Worm (Caenorhabditis elegans) whole organism, L3 larva: ENCODE measurements around the gene ech-9.

ENCODE experiments used
- R02D3.7 ChIP-seq: fragments of 150-350 bp; optimal IDR thresholded peaks from 2 replicates; lab custom pipeline; 2014; ENCODE audit warnings: missing biosample characterization, missing genetic modification characterization
- ZK546.5 ChIP-seq: sonication (generic microtip); optimal IDR thresholded peaks from 2 replicates; lab custom pipeline; 2017; ENCODE audit warnings: missing biosample characterization, missing genetic modification characterization
- ama-1 ChIP-seq: fragments of 150-350 bp; optimal IDR thresholded peaks from 2 replicates; lab custom pipeline; 2018
- ceh-16 ChIP-seq: sonication (generic microtip); optimal IDR thresholded peaks from 2 replicates; lab custom pipeline; 2017; ENCODE audit warnings: missing biosample characterization, missing genetic modification characterization
- ceh-28 ChIP-seq: fragments of 150-350 bp; optimal IDR thresholded peaks from 2 replicates; lab custom pipeline; 2014; ENCODE audit warnings: missing biosample characterization, missing genetic modification reagents, missing genetic modification characterization
- ceh-9 ChIP-seq: sonication (generic microtip); optimal IDR thresholded peaks from 2 replicates; lab custom pipeline; 2018; ENCODE audit warnings: missing biosample characterization, missing genetic modification characterization
- egl-27 ChIP-seq: sonication (generic microtip); optimal IDR thresholded peaks from 4 replicates; lab custom pipeline; 2017; ENCODE audit warnings: missing biosample characterization, missing genetic modification reagents, missing genetic modification characterization
- egl-5 ChIP-seq: fragments of 150-350 bp; optimal IDR thresholded peaks from 2 replicates; lab custom pipeline; 2017; ENCODE audit warnings: missing biosample characterization, missing genetic modification reagents, missing genetic modification characterization, inconsistent platforms
- elt-1 ChIP-seq: fragments of 150-350 bp; optimal IDR thresholded peaks from 2 replicates; lab custom pipeline; 2014; ENCODE audit warnings: missing biosample characterization, missing genetic modification characterization
- elt-2 ChIP-seq: sonication (generic microtip); optimal IDR thresholded peaks from 2 replicates; lab custom pipeline; 2016; ENCODE audit warnings: missing genetic modification reagents, mild to moderate bottlenecking, missing genetic modification characterization, missing compliant biosample characterization
- elt-3 ChIP-seq, 3 experiments: fragments of 150-350 bp in 1 of 3; sonication (generic microtip) in 2 of 3; optimal IDR thresholded peaks; 2 replicates in 2 of 3; 4 replicates in 1 of 3; lab custom pipeline; 2014 to 2017; ENCODE audit warnings: missing biosample characterization in 3 of 3, missing genetic modification characterization in 3 of 3
- eor-1 ChIP-seq, 2 experiments: fragments of 150-350 bp; optimal IDR thresholded peaks; 2 replicates each; lab custom pipeline; 2014 to 2018; ENCODE audit warnings: missing biosample characterization in 2 of 2, missing genetic modification characterization in 2 of 2
- fkh-10 ChIP-seq: sonication (generic microtip); optimal IDR thresholded peaks from 2 replicates; lab custom pipeline; 2017; ENCODE audit warnings: missing biosample characterization, missing genetic modification reagents, missing genetic modification characterization
- fkh-2 ChIP-seq: fragments of 150-350 bp; optimal IDR thresholded peaks from 2 replicates; lab custom pipeline; 2014; ENCODE audit warnings: missing biosample characterization, missing genetic modification reagents, missing genetic modification characterization
- fos-1 ChIP-seq: fragments of 150-350 bp; optimal IDR thresholded peaks from 2 replicates; lab custom pipeline; 2014; ENCODE audit warnings: missing biosample characterization, missing genetic modification characterization
- hmg-11 ChIP-seq: sonication (generic microtip); optimal IDR thresholded peaks from 2 replicates; lab custom pipeline; 2016; ENCODE audit warnings: missing genetic modification characterization, missing compliant biosample characterization
- jun-1 ChIP-seq: fragments of 150-350 bp; optimal IDR thresholded peaks from 2 replicates; lab custom pipeline; 2014; ENCODE audit warnings: missing biosample characterization, missing genetic modification reagents, missing genetic modification characterization
- lin-15B ChIP-seq: fragments of 150-350 bp; optimal IDR thresholded peaks from 2 replicates; lab custom pipeline; 2014; ENCODE audit warnings: missing biosample characterization, missing genetic modification characterization
- lin-39 ChIP-seq: fragments of 150-350 bp; optimal IDR thresholded peaks from 2 replicates; lab custom pipeline; 2018; ENCODE audit warnings: missing biosample characterization, missing genetic modification reagents, missing genetic modification characterization
- lsy-12 ChIP-seq: sonication (generic microtip); optimal IDR thresholded peaks from 2 replicates; lab custom pipeline; 2016; ENCODE audit warnings: mild to moderate bottlenecking, missing genetic modification characterization, missing compliant biosample characterization
- mdl-1 ChIP-seq: fragments of 150-350 bp; optimal IDR thresholded peaks from 2 replicates; lab custom pipeline; 2014; ENCODE audit warnings: missing biosample characterization, missing genetic modification characterization
- mml-1 ChIP-seq: fragments of 150-350 bp; sonication (generic microtip); optimal IDR thresholded peaks from 3 replicates; lab custom pipeline; 2014; ENCODE audit warnings: missing biosample characterization, missing genetic modification characterization
- nfya-1 ChIP-seq: sonication (generic microtip); optimal IDR thresholded peaks from 2 replicates; lab custom pipeline; 2017; ENCODE audit warnings: missing genetic modification characterization, mild to moderate bottlenecking, missing compliant biosample characterization, antibody characterized with exemption, moderate library complexity; ENCODE audit not compliant: insufficient read depth
- nhr-11 ChIP-seq: fragments of 150-350 bp; optimal IDR thresholded peaks from 2 replicates; lab custom pipeline; 2014; ENCODE audit warnings: missing biosample characterization, missing genetic modification characterization
- nhr-12 ChIP-seq: fragments of 150-350 bp; optimal IDR thresholded peaks from 2 replicates; lab custom pipeline; 2014; ENCODE audit warnings: missing biosample characterization, missing genetic modification characterization
- nhr-23 ChIP-seq: fragments of 150-350 bp; optimal IDR thresholded peaks from 2 replicates; lab custom pipeline; 2014; ENCODE audit warnings: missing biosample characterization, missing genetic modification reagents, missing genetic modification characterization
- nhr-237 ChIP-seq: fragments of 150-350 bp; optimal IDR thresholded peaks from 2 replicates; lab custom pipeline; 2014; ENCODE audit warnings: missing biosample characterization, missing genetic modification characterization
- nhr-25 ChIP-seq: sonication (generic microtip); optimal IDR thresholded peaks from 2 replicates; lab custom pipeline; 2017; ENCODE audit warnings: missing biosample characterization, missing genetic modification characterization
- nhr-28 ChIP-seq: fragments of 150-350 bp; optimal IDR thresholded peaks from 2 replicates; lab custom pipeline; 2014; ENCODE audit warnings: missing biosample characterization, missing genetic modification characterization
- nhr-43 ChIP-seq: sonication (generic microtip); optimal IDR thresholded peaks from 2 replicates; lab custom pipeline; 2016; ENCODE audit warnings: mild to moderate bottlenecking, missing genetic modification characterization, missing compliant biosample characterization; ENCODE audit not compliant: poor library complexity, severe bottlenecking
- nhr-76 ChIP-seq: fragments of 150-350 bp; sonication (generic microtip); optimal IDR thresholded peaks from 5 replicates; lab custom pipeline; 2014; ENCODE audit warnings: missing biosample characterization, missing genetic modification characterization
- pha-4 ChIP-seq: fragments of 150-350 bp; optimal IDR thresholded peaks from 2 replicates; lab custom pipeline; 2014; ENCODE audit warnings: missing biosample characterization, missing genetic modification reagents, missing genetic modification characterization
- pqm-1 ChIP-seq: fragments of 150-350 bp; optimal IDR thresholded peaks from 2 replicates; lab custom pipeline; 2017; ENCODE audit warnings: missing biosample characterization, missing genetic modification characterization, inconsistent platforms
- sea-2 ChIP-seq: fragments of 150-350 bp; sonication (generic microtip); optimal IDR thresholded peaks from 4 replicates; lab custom pipeline; 2014; ENCODE audit warnings: missing biosample characterization, missing genetic modification reagents, missing genetic modification characterization
- skn-1 ChIP-seq: fragments of 150-350 bp; optimal IDR thresholded peaks from 2 replicates; lab custom pipeline; 2014; ENCODE audit warnings: missing biosample characterization, missing genetic modification characterization
- snpc-4 ChIP-seq: fragments of 150-350 bp; optimal IDR thresholded peaks from 2 replicates; lab custom pipeline; 2014; ENCODE audit warnings: missing biosample characterization, missing genetic modification characterization
- tbx-2 ChIP-seq: sonication (generic microtip); optimal IDR thresholded peaks from 2 replicates; lab custom pipeline; 2016; ENCODE audit warnings: mild to moderate bottlenecking, missing genetic modification characterization, missing compliant biosample characterization
- unc-39 ChIP-seq: sonication (generic microtip); optimal IDR thresholded peaks from 4 replicates; lab custom pipeline; 2017; ENCODE audit warnings: missing biosample characterization, missing genetic modification characterization
- unc-62 ChIP-seq: fragments of 150-350 bp; sonication (generic microtip); optimal IDR thresholded peaks from 4 replicates; lab custom pipeline; 2014; ENCODE audit warnings: missing biosample characterization, missing genetic modification reagents, missing genetic modification characterization
- ztf-4 ChIP-seq: fragments of 150-350 bp; optimal IDR thresholded peaks from 2 replicates; lab custom pipeline; 2014; ENCODE audit warnings: missing biosample characterization, missing genetic modification characterization

The ech-9 gene

DNA sequence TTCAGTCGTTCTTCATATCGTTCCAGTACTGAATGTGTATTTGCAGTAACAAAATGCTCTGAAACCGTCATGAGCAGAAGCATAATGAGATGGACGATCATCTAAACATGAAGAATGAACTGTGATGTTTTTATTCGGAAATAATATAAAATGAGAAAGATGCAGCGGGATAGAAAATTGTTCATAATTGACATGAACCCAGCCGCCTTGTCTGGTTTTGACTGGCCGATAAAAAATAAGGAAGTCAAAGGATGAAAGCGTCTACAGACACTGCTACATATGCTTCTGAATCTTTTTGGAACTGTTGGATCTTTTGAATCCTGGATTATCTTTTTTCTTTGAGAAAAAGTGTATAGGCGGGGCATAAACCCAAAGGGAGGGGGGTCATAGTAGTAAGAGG is 24.4 kb upstream of the ech-9 start, which contains the start of gene F01G10.9:
Gene F01G10.9, minus strand, starts transcription at position 101 of the 400 bp plus-strand sequence.
- no peak for TF ChIP-seq ceh-9 (tag; lab: Kevin White, UChicago)
- no peak for TF ChIP-seq elt-1
- no peak for TF ChIP-seq unc-39 (tag; lab: Kevin White, UChicago)
- TF ChIP-seq skn-1 (tag; lab: Kevin White, UChicago): no peak
- no peak for TF ChIP-seq nhr-76 (tag; lab: Kevin White, UChicago)
- no peak for TF ChIP-seq ceh-16 (tag; lab: Kevin White, UChicago)
- TF ChIP-seq nfya-1 (tag; lab: Kevin White, UChicago): no peak
- TF ChIP-seq nhr-43 (tag; lab: Kevin White, UChicago): no peak
- TF ChIP-seq, all 47 proteins: peak for 0

- TF ChIP-seq pqm-1 (tag; lab: Kevin White, UChicago) (peak; percentile 12), nhr-237 (tag; lab: Kevin White, UChicago) (no peak), elt-1 (peak; percentile 68), fkh-2 (no peak), ZK546.5 (no peak), lin-15B (no peak), elt-2 (tag; lab: Kevin White, UChicago) (peak; percentile 59), elt-3 (tag; optimal IDR thresholded peaks at IDR 0.05; lab: Kevin White, UChicago) (no peak), ceh-9 (tag; lab: Kevin White, UChicago) (no peak), jun-1 (tag; lab: Kevin White, UChicago) (peak; percentile 32), eor-1 (tag; optimal IDR thresholded peaks at IDR 0.05; lab: Kevin White, UChicago) (peak in 1 of 2 experiments; percentile 30), fos-1 (no peak), nhr-25 (tag; lab: Kevin White, UChicago) (peak; percentile 36)
These were observed 17.9 kb upstream of the ech-9 start for ce11 chrIV:10252886-10253639.

ce11 chrIV:10252350-10252792 is 17.2 kb upstream of the ech-9 start:
- TF ChIP-seq fkh-2 (peak; percentile 12), lsy-12 (tag; lab: Kevin White, UChicago) (peak; percentile 70), pha-4 (tag; lab: Kevin White, UChicago) (peak; percentile 93), jun-1 (tag; lab: Kevin White, UChicago) (peak; percentile 97), elt-1 (peak; percentile 75), pqm-1 (tag; lab: Kevin White, UChicago) (peak; percentile 92), nhr-23 (peak; percentile 52), skn-1 (tag; lab: Kevin White, UChicago) (peak; percentile 87), unc-62 (GFP tag; lab: Kevin White, UChicago) (peak; percentile 55), ama-1 (lab: Kevin White, UChicago) (no peak), hmg-11 (tag; lab: Kevin White, UChicago) (peak; percentile 81), snpc-4 (tag; lab: Kevin White, UChicago) (peak; percentile 82), R02D3.7 (tag; lab: Kevin White, UChicago) (peak; percentile 39), nfya-1 (tag; lab: Kevin White, UChicago) (peak; percentile 86), nhr-28 (no peak), ZK546.5 (no peak), nhr-25 (tag; lab: Kevin White, UChicago) (peak; percentile 43), sea-2 (no peak), elt-2 (tag; lab: Kevin White, UChicago) (peak; percentile 93), nhr-11 (tag; lab: Kevin White, UChicago) (peak; percentile 75), egl-27 (tag; lab: Kevin White, UChicago) (no peak), mdl-1 (tag; lab: Kevin White, UChicago) (peak; percentile 94), fkh-10 (GFP tag; lab: Kevin White, UChicago) (peak; percentile 93), mml-1 (tag; lab: Kevin White, UChicago) (no peak), lin-15B (peak; percentile 57), egl-5 (tag; lab: Kevin White, UChicago) (peak; percentile 46), nhr-43 (tag; lab: Kevin White, UChicago) (peak; percentile 25), tbx-2 (peak; percentile 67), lin-39 (tag; lab: Kevin White, UChicago) (peak; percentile 64), nhr-12 (tag; lab: Kevin White, UChicago) (no peak), ztf-4 (tag; lab: Kevin White, UChicago) (peak; percentile 38), fos-1 (peak; percentile 2), ceh-28 (tag; lab: Kevin White, UChicago) (peak; percentile 74), unc-39 (tag; lab: Kevin White, UChicago) (no peak)
